Worm (Caenorhabditis elegans) whole organism, L2 larva: ENCODE measurements around the gene T05H4.15.

Source experiments
- nhr-237 ChIP-seq: fragments of 150-350 bp; optimal IDR thresholded peaks from 2 replicates; lab custom pipeline; 2014; ENCODE audit warnings: missing biosample characterization, missing genetic modification characterization
- ztf-11 ChIP-seq: sonication (generic microtip); optimal IDR thresholded peaks from 2 replicates; lab custom pipeline; 2017; ENCODE audit warnings: missing biosample characterization, missing genetic modification characterization

ce11 chrV:6400528-6400927 is 41.0 kb downstream of the T05H4.15 start:
- TF ChIP-seq nhr-237 (no peak), ztf-11 (tag; lab: Kevin White, UChicago) (no peak)
